Fruit fly (Drosophila melanogaster) whole organism, pupa: ENCODE measurements around the gene CAH7.

Source experiments
- CG14655 ChIP-seq: fragments of 200-800 bp; sonication (Bioruptor generic); optimal IDR thresholded peaks from 3 replicates; lab custom pipeline; 2017; ENCODE audit warnings: mild to moderate bottlenecking, missing biosample characterization, missing genetic modification reagents, missing genetic modification characterization
- CG9948 ChIP-seq: fragments of 200-800 bp; sonication (Bioruptor generic); optimal IDR thresholded peaks from 2 replicates; lab custom pipeline; 2018; ENCODE audit warnings: missing biosample characterization, mild to moderate bottlenecking, missing genetic modification characterization, moderate library complexity
- D1 ChIP-seq: fragments of 200-800 bp; sonication (Bioruptor generic); optimal IDR thresholded peaks from 2 replicates; lab custom pipeline; 2018; ENCODE audit warnings: missing biosample characterization, mild to moderate bottlenecking, missing genetic modification characterization, moderate library complexity
- Ets98B ChIP-seq: fragments of 200-800 bp; sonication (Bioruptor generic); IDR thresholded peaks from 2 replicates; pipeline ENCODE4 v1.3.6; 2022; ENCODE audit warnings: missing biosample characterization, missing genetic modification characterization
- Pif1A ChIP-seq: fragments of 200-800 bp; sonication (Bioruptor generic); optimal IDR thresholded peaks from 3 replicates; lab custom pipeline; 2016; ENCODE audit warnings: missing biosample characterization, missing genetic modification characterization

dm6 chr3R:10113746-10114145 is 1.7 kb downstream of the CAH7 start:
- TF ChIP-seq D1 (tag; lab: Kevin White, UChicago) (no peak), Pif1A (GFP tag; lab: Kevin White, UChicago) (no peak), CG14655 (no peak), Ets98B (no peak), CG9948 (tag; lab: Kevin White, UChicago) (no peak)
